Worm (Caenorhabditis elegans) whole organism, late embryonic: ENCODE results near the gene B0361.9.

Experiments used
- F13H6.1 ChIP-seq: sonication (generic microtip); optimal IDR thresholded peaks from 2 replicates; lab custom pipeline; 2016; ENCODE audit warnings: missing genetic modification characterization, missing compliant biosample characterization
- ceh-18 ChIP-seq: sonication (generic microtip); optimal IDR thresholded peaks from 2 replicates; lab custom pipeline; 2016; ENCODE audit warnings: missing genetic modification characterization, missing compliant biosample characterization
- ceh-31 ChIP-seq: sonication (generic microtip); optimal IDR thresholded peaks from 2 replicates; lab custom pipeline; 2016; ENCODE audit warnings: missing genetic modification characterization, missing compliant biosample characterization
- ceh-6 ChIP-seq: fragments of 200-800 bp; sonication (Bioruptor generic); optimal IDR thresholded peaks from 2 replicates; lab custom pipeline; 2018; ENCODE audit warnings: mild to moderate bottlenecking, missing genetic modification characterization, missing compliant biosample characterization
- ceh-9 ChIP-seq: sonication (generic microtip); optimal IDR thresholded peaks from 2 replicates; lab custom pipeline; 2016; ENCODE audit warnings: mild to moderate bottlenecking, missing genetic modification characterization, inconsistent platforms, missing compliant biosample characterization
- elt-2 ChIP-seq: sonication (generic microtip); optimal IDR thresholded peaks from 2 replicates; lab custom pipeline; 2016; ENCODE audit warnings: missing genetic modification reagents, missing genetic modification characterization, missing compliant biosample characterization
- fkh-10 ChIP-seq: fragments of 150-350 bp; optimal IDR thresholded peaks from 2 replicates; lab custom pipeline; 2014; ENCODE audit warnings: missing biosample characterization, missing genetic modification reagents, missing genetic modification characterization
- pqm-1 ChIP-seq: sonication (generic microtip); optimal IDR thresholded peaks from 2 replicates; lab custom pipeline; 2016; ENCODE audit warnings: missing genetic modification characterization, missing compliant biosample characterization
- ttx-3 ChIP-seq: sonication (generic microtip); optimal IDR thresholded peaks from 2 replicates; lab custom pipeline; 2016; ENCODE audit warnings: missing genetic modification reagents, missing genetic modification characterization, missing compliant biosample characterization
- unc-3 ChIP-seq, 2 experiments: fragments of 200-800 bp in 1 of 2; sonication (Bioruptor generic) in 1 of 2; sonication (generic microtip) in 1 of 2; conservative IDR thresholded peaks in 1 of 2; optimal IDR thresholded peaks in 1 of 2; 2 replicates each; pipeline versions ENCODE4 v1.3.6 to Lab custom; 2016 to 2022; ENCODE audit warnings: missing compliant biosample characterization in 2 of 2, missing genetic modification characterization in 2 of 2, missing genetic modification reagents in 1 of 2
- unc-86 ChIP-seq: sonication (generic microtip); optimal IDR thresholded peaks from 2 replicates; lab custom pipeline; 2016; ENCODE audit warnings: missing genetic modification characterization, missing compliant biosample characterization
- zip-5 ChIP-seq: sonication (generic microtip); optimal IDR thresholded peaks from 2 replicates; lab custom pipeline; 2016; ENCODE audit warnings: missing genetic modification characterization, missing compliant biosample characterization

DNA sequence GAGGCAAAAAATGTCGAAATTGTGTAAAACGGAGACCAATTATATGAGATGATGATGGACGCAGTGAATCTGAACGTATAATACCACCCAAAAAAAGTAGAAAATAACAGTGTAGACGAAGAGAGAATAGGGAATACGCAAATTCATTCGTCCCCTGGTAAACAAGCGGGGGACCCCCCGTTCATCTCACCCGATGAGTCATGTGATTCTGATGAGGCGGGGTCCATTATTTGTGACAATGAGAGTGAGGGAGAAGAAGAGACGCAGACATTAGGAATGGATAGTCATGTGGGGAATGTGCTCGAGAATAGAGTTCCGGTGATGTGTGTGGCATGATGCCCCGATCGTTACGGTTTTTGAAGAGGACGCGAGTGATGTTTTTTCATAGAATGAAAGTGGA lies 27.3 kb downstream of the B0361.9 start:
- TF ChIP-seq unc-86 (tag; lab: Kevin White, UChicago) (no peak), ceh-6 (no peak), elt-2 (no peak), zip-5 (no peak), ttx-3 (no peak), ceh-18 (no peak), F13H6.1 (tag; lab: Kevin White, UChicago) (no peak), unc-3 (GFP tag; conservative IDR thresholded peaks at IDR 0.05; lab: Robert Waterston, UW) (no peak), unc-3 (tag; optimal IDR thresholded peaks at IDR 0.05; lab: Kevin White, UChicago) (no peak), ceh-9 (tag; lab: Kevin White, UChicago) (no peak), fkh-10 (GFP tag; lab: Kevin White, UChicago) (no peak), pqm-1 (tag; lab: Kevin White, UChicago) (no peak), ceh-31 (tag; lab: Kevin White, UChicago) (peak; percentile 79)
